Worm (Caenorhabditis elegans) whole organism, midembryonic: ENCODE data around the gene ddp-1.

Experiments
- T22C8.4 ChIP-seq: fragments of 200-800 bp; sonication (Bioruptor generic); IDR thresholded peaks from 2 replicates; pipeline ENCODE4 v1.3.6; 2022; ENCODE audit warnings: missing genetic modification characterization, missing compliant biosample characterization
- cog-1 ChIP-seq: sonication (generic microtip); optimal IDR thresholded peaks from 2 replicates; lab custom pipeline; 2016; ENCODE audit warnings: missing genetic modification characterization, missing compliant biosample characterization
- flt-1 ChIP-seq: fragments of 200-800 bp; sonication (Bioruptor generic); IDR thresholded peaks from 2 replicates; pipeline ENCODE4 v1.3.6; 2022; ENCODE audit warnings: missing genetic modification characterization, missing compliant biosample characterization
- klf-2 ChIP-seq: fragments of 200-800 bp; sonication (Bioruptor generic); conservative IDR thresholded peaks from 2 replicates; pipeline ENCODE4 v1.3.6; 2022; ENCODE audit warnings: missing genetic modification reagents, missing genetic modification characterization, missing compliant biosample characterization
- med-1 ChIP-seq: sonication (generic microtip); optimal IDR thresholded peaks from 2 replicates; lab custom pipeline; 2017; ENCODE audit warnings: missing genetic modification characterization, mild to moderate bottlenecking, missing compliant biosample characterization, antibody characterized with exemption, missing genetic modification reagents; ENCODE audit not compliant: insufficient read depth
- ref-1 ChIP-seq: fragments of 200-800 bp; sonication (Bioruptor generic); conservative IDR thresholded peaks from 2 replicates; pipeline ENCODE4 v1.3.6; 2022; ENCODE audit warnings: missing genetic modification reagents, missing genetic modification characterization, missing compliant biosample characterization
- tab-1 ChIP-seq: fragments of 200-800 bp; sonication (Bioruptor generic); IDR thresholded peaks from 2 replicates; pipeline ENCODE4 v1.3.6; 2022; ENCODE audit warnings: missing genetic modification characterization, missing compliant biosample characterization
- ztf-23 ChIP-seq: fragments of 200-800 bp; sonication (Bioruptor generic); IDR thresholded peaks from 2 replicates; pipeline ENCODE4 v1.3.6; 2022; ENCODE audit warnings: missing genetic modification reagents, missing genetic modification characterization, missing compliant biosample characterization
- ztf-29 ChIP-seq: fragments of 200-800 bp; sonication (Bioruptor generic); IDR thresholded peaks from 2 replicates; pipeline ENCODE4 v1.3.6; 2022; ENCODE audit warnings: missing genetic modification reagents, missing genetic modification characterization, missing compliant biosample characterization

ce11 chrIII:1905589-1905988 is 45.9 kb downstream of the ddp-1 start, which contains the start of the genes B0524.6 and pqn-41:
- TF ChIP-seq ref-1 (GFP tag; lab: Robert Waterston, UW) = no peak
- TF ChIP-seq flt-1 (GFP tag; lab: Robert Waterston, UW) = no peak
- TF ChIP-seq cog-1 (tag; lab: Kevin White, UChicago) = no peak
- no peak for TF ChIP-seq ztf-29 (GFP tag; lab: Robert Waterston, UW)
- TF ChIP-seq klf-2 (GFP tag; lab: Robert Waterston, UW) = no peak
- TF ChIP-seq tab-1 = no peak
- TF ChIP-seq med-1 (GFP tag; lab: Kevin White, UChicago) = no peak
- TF ChIP-seq ztf-23 = no peak
- TF ChIP-seq T22C8.4 (GFP tag; lab: Robert Waterston, UW) = no peak
